Fruit fly (Drosophila melanogaster): ENCODE measurements around the gene CG7333.

DNA sequence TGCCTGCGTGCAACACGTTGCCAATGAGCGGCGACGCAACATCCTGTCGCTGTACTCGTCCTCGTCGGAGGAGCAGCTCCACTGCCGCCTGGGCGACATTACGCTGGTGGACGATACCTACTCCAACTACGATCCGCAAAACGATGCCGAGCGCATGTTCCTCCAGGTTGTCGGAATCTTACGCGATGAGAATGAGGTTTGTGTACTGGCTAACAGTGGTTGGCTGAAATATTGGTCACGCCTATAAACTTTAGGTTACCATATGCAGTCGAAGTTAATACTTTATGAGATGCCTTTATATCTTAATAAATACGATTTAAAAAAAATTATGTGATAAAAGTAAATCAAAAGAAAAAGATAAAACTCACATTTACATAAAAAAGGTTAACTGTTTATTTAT is 14.1 kb upstream of the CG7333 start:
- TF ChIP-seq Ets98B (GFP tag; IDR thresholded peaks at IDR 0.05) (no peak), Snoo (tag; optimal IDR thresholded peaks at IDR 0.05) (no peak), CG9948 (tag; optimal IDR thresholded peaks at IDR 0.05) (no peak), CG15710 (tag; optimal IDR thresholded peaks at IDR 0.05) (no peak)
